Worm (Caenorhabditis elegans): Measurements from ENCODE around the gene ZC317.7.

ce11 chrV:5462894-5463293 lies 7.9 kb downstream of the ZC317.7 start, which contains the start of gene srg-67:
- TF ChIP-seq W03F9.2 (tag; optimal IDR thresholded peaks at IDR 0.05) (no peak), him-1 (tag; optimal IDR thresholded peaks at IDR 0.05) (no peak), dao-5 (tag; optimal IDR thresholded peaks at IDR 0.05) (no peak)
